Fruit fly (Drosophila melanogaster): ENCODE measurements around the gene RnpS1.

- TF ChIP-seq psq (GFP tag; optimal IDR thresholded peaks at IDR 0.05), result no peak
- TF ChIP-seq h (GFP tag; optimal IDR thresholded peaks at IDR 0.05), result no peak
- TF ChIP-seq Rel (GFP tag; optimal IDR thresholded peaks at IDR 0.05), result no peak
- no peak for TF ChIP-seq Rel (tag; optimal IDR thresholded peaks at IDR 0.05)
- TF ChIP-seq Jra (GFP tag; optimal IDR thresholded peaks at IDR 0.05), result no peak
- no peak for TF ChIP-seq N (GFP tag; optimal IDR thresholded peaks at IDR 0.05)
- TF ChIP-seq Hr83 (GFP tag; optimal IDR thresholded peaks at IDR 0.05; ENCODE audit: poor library complexity, severe bottlenecking), result no peak
- TF ChIP-seq Abd-B (GFP tag; optimal IDR thresholded peaks at IDR 0.05), result no peak
- TF ChIP-seq tai (GFP tag; optimal IDR thresholded peaks at IDR 0.05), result no peak
- no peak for TF ChIP-seq Myc (optimal IDR thresholded peaks at IDR 0.05)
- TF ChIP-seq CG9705 (GFP tag; optimal IDR thresholded peaks at IDR 0.05), result no peak
- TF ChIP-seq Dfd (GFP tag; optimal IDR thresholded peaks at IDR 0.05), result no peak
- no peak for TF ChIP-seq dsf (GFP tag; optimal IDR thresholded peaks at IDR 0.05; ENCODE audit: borderline replicate concordance)
Observed at dm6 chr3R:9534595-9535217, 17.1 kb upstream of the RnpS1 start.

Data from whole organism, wandering third instar larva.